Fruit fly (Drosophila melanogaster) whole organism, pupa: ENCODE results near the gene Mpv17.
A peak's percentile ranks its signal among the peaks of the same experiment; 100 is the strongest.

Experiments used
- CG10348 ChIP-seq: fragments of 200-800 bp; sonication (Bioruptor generic); IDR thresholded peaks from 2 replicates; pipeline ENCODE4 v1.3.6; 2022; ENCODE audit warnings: missing biosample characterization, missing genetic modification characterization
- CG12605 ChIP-seq: fragments of 200-800 bp; sonication (Bioruptor generic); IDR thresholded peaks from 2 replicates; pipeline ENCODE4 v1.3.6; 2022; ENCODE audit warnings: missing biosample characterization, missing genetic modification characterization
- CG13204 ChIP-seq: fragments of 200-800 bp; sonication (Bioruptor generic); optimal IDR thresholded peaks from 2 replicates; lab custom pipeline; 2018; ENCODE audit warnings: missing biosample characterization, mild to moderate bottlenecking, missing genetic modification characterization, moderate library complexity
- CG14655 ChIP-seq: fragments of 200-800 bp; sonication (Bioruptor generic); optimal IDR thresholded peaks from 3 replicates; lab custom pipeline; 2017; ENCODE audit warnings: mild to moderate bottlenecking, missing biosample characterization, missing genetic modification reagents, missing genetic modification characterization
- CG15710 ChIP-seq: fragments of 200-800 bp; sonication (Bioruptor generic); optimal IDR thresholded peaks from 2 replicates; lab custom pipeline; 2018; ENCODE audit warnings: missing biosample characterization, mild to moderate bottlenecking, missing genetic modification characterization, moderate library complexity
- CG17806 ChIP-seq: fragments of 200-800 bp; sonication (Bioruptor generic); optimal IDR thresholded peaks from 2 replicates; lab custom pipeline; 2018; ENCODE audit warnings: missing biosample characterization, mild to moderate bottlenecking, missing genetic modification characterization, moderate library complexity
- CG32121 ChIP-seq: fragments of 200-800 bp; sonication (Bioruptor generic); IDR thresholded peaks from 2 replicates; pipeline ENCODE4 v1.3.6; 2022; ENCODE audit warnings: missing biosample characterization, missing genetic modification characterization
- CG34367 ChIP-seq: fragments of 200-800 bp; sonication (Bioruptor generic); optimal IDR thresholded peaks from 2 replicates; lab custom pipeline; 2018; ENCODE audit warnings: missing biosample characterization, mild to moderate bottlenecking, missing genetic modification characterization
- CG4496 ChIP-seq: fragments of 200-800 bp; sonication (Bioruptor generic); IDR thresholded peaks from 3 replicates; pipeline ENCODE4 v1.3.6; 2022; ENCODE audit warnings: missing biosample characterization, missing genetic modification characterization
- CG8159 ChIP-seq: fragments of 200-800 bp; sonication (Bioruptor generic); optimal IDR thresholded peaks from 3 replicates; lab custom pipeline; 2018; ENCODE audit warnings: missing biosample characterization, mild to moderate bottlenecking, missing genetic modification characterization, moderate library complexity
- CG8301 ChIP-seq: fragments of 200-800 bp; sonication (Bioruptor generic); optimal IDR thresholded peaks from 2 replicates; lab custom pipeline; 2018; ENCODE audit warnings: missing biosample characterization, mild to moderate bottlenecking, missing genetic modification characterization
- CG9948 ChIP-seq: fragments of 200-800 bp; sonication (Bioruptor generic); optimal IDR thresholded peaks from 2 replicates; lab custom pipeline; 2018; ENCODE audit warnings: missing biosample characterization, mild to moderate bottlenecking, missing genetic modification characterization, moderate library complexity
- D1 ChIP-seq: fragments of 200-800 bp; sonication (Bioruptor generic); optimal IDR thresholded peaks from 2 replicates; lab custom pipeline; 2018; ENCODE audit warnings: missing biosample characterization, mild to moderate bottlenecking, missing genetic modification characterization, moderate library complexity
- EcR ChIP-seq: fragments of 200-800 bp; sonication (Bioruptor generic); optimal IDR thresholded peaks from 3 replicates; lab custom pipeline; 2019; ENCODE audit warnings: missing biosample characterization, missing genetic modification characterization, mild to moderate bottlenecking, moderate library complexity, missing genetic modification reagents
- Ets98B ChIP-seq: fragments of 200-800 bp; sonication (Bioruptor generic); IDR thresholded peaks from 2 replicates; pipeline ENCODE4 v1.3.6; 2022; ENCODE audit warnings: missing biosample characterization, missing genetic modification characterization
- Pif1A ChIP-seq: fragments of 200-800 bp; sonication (Bioruptor generic); optimal IDR thresholded peaks from 3 replicates; lab custom pipeline; 2016; ENCODE audit warnings: missing biosample characterization, missing genetic modification characterization
- Pif1B ChIP-seq: fragments of 200-800 bp; sonication (Bioruptor generic); optimal IDR thresholded peaks from 3 replicates; lab custom pipeline; 2016; ENCODE audit warnings: missing biosample characterization, missing genetic modification characterization
- Snoo ChIP-seq: fragments of 200-800 bp; sonication (Bioruptor generic); optimal IDR thresholded peaks from 3 replicates; lab custom pipeline; 2017; ENCODE audit warnings: missing biosample characterization, mild to moderate bottlenecking, missing genetic modification characterization, inconsistent platforms
- fd96Ca ChIP-seq: fragments of 200-800 bp; sonication (Bioruptor generic); IDR thresholded peaks from 3 replicates; pipeline ENCODE4 v1.3.6; 2022; ENCODE audit warnings: missing biosample characterization, missing genetic modification characterization
- gl ChIP-seq: fragments of 200-800 bp; sonication (Bioruptor generic); optimal IDR thresholded peaks from 2 replicates; lab custom pipeline; 2018; ENCODE audit warnings: missing biosample characterization, mild to moderate bottlenecking, missing genetic modification characterization
- rn ChIP-seq: fragments of 200-800 bp; sonication (Bioruptor generic); IDR thresholded peaks from 2 replicates; pipeline ENCODE4 v1.3.6; 2022; ENCODE audit warnings: missing biosample characterization, missing genetic modification characterization

Gene Mpv17

DNA sequence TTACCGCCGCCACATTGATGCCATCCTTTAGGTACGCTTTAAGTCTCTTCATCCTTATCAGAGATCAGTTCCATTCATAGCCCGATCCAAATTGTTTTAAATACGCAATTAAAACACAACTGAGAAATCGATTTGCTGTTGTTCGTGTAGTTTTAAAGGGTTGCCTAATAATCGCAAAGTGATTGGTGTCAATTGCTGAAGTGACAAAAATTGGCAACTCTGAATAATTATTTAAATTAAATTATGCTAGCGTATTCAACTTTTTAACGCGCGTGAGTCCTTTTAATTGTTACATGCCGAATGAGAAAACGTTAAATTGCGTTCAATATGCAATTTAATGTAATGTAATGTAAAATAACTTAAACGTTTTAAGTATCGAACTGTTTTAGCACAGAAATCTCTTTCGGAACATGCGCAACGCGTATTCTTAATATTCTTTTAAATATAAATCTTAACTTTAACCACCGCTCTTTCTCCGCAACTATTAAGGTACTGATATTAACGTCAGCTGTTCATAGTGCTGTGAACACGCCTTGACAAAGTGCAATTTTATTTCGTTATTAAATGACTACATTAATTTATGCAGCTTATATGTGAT, at the start of gene Mpv17:
TSS of gene Mpv17 (minus strand) at position 164 of the 598 bp plus-strand sequence.
- TF ChIP-seq Pif1B (peak; percentile 20), D1 (tag; lab: Kevin White, UChicago) (no peak)

DNA sequence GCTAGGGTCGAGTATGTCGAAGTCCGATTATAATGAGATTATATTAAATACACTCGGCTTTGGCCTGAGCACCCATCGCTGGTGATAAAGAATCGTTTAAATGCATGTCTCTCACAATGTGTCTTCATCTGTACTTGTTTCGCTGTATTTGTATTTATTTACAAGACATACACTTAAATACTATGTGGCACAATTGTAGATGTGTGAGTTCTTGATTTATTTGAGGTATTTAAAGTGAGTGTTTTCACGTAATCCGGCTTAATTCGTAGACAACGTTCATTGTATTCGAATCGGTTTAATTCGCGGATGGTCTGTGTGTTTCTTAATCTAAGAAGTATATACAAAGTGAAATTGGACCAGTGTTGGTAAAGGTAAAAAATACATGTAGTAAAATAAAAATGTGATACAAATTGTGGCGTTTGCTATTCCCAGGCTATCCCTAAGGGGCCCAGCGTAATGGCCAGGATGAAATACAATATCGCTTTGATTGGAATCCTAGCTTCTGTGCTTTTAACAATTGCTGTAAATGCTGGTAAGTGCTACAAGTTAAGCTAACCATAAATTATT, 35.6 kb upstream of the Mpv17 start, which contains the start of gene Zyx:
TSS of gene Zyx (minus strand) at position 350 of the 567 bp plus-strand sequence.
- no peak for TF ChIP-seq CG4496 (GFP tag; lab: Robert Waterston, UW)
- TF ChIP-seq fd96Ca (GFP tag; lab: Robert Waterston, UW): no peak
- TF ChIP-seq rn (GFP tag; lab: Robert Waterston, UW): no peak
- TF ChIP-seq Pif1B: no peak
- TF ChIP-seq CG8301 (tag; lab: Kevin White, UChicago): no peak
- TF ChIP-seq gl (tag; lab: Kevin White, UChicago): no peak
- no peak for TF ChIP-seq CG8159
- no peak for TF ChIP-seq CG14655 (GFP tag; lab: Kevin White, UChicago)
- no peak for TF ChIP-seq Snoo (tag; lab: Kevin White, UChicago)
- no peak for TF ChIP-seq CG15710 (tag; lab: Kevin White, UChicago)
- no peak for TF ChIP-seq CG9948 (tag; lab: Kevin White, UChicago)
- TF ChIP-seq Pif1A (GFP tag; lab: Kevin White, UChicago): no peak
- no peak for TF ChIP-seq Ets98B (GFP tag; lab: Robert Waterston, UW)
- no peak for TF ChIP-seq CG34367 (tag; lab: Kevin White, UChicago)
- no peak for TF ChIP-seq D1 (tag; lab: Kevin White, UChicago)
- no peak for TF ChIP-seq EcR (GFP tag; lab: Kevin White, UChicago)
- no peak for TF ChIP-seq CG13204 (GFP tag; lab: Kevin White, UChicago)
- TF ChIP-seq CG10348 (GFP tag; lab: Robert Waterston, UW): no peak

- TF ChIP-seq EcR (GFP tag; lab: Kevin White, UChicago) (no peak), CG32121 (GFP tag; lab: Robert Waterston, UW) (no peak), gl (tag; lab: Kevin White, UChicago) (no peak), CG12605 (no peak), CG10348 (GFP tag; lab: Robert Waterston, UW) (no peak), CG17806 (no peak), D1 (tag; lab: Kevin White, UChicago) (no peak), CG9948 (tag; lab: Kevin White, UChicago) (no peak), Pif1A (GFP tag; lab: Kevin White, UChicago) (no peak), CG15710 (tag; lab: Kevin White, UChicago) (no peak), Snoo (tag; lab: Kevin White, UChicago) (no peak), CG14655 (GFP tag; lab: Kevin White, UChicago) (no peak), Ets98B (GFP tag; lab: Robert Waterston, UW) (no peak)
Measured at dm6 chr4:1064219-1064618, 35.1 kb upstream of the Mpv17 start.

DNA sequence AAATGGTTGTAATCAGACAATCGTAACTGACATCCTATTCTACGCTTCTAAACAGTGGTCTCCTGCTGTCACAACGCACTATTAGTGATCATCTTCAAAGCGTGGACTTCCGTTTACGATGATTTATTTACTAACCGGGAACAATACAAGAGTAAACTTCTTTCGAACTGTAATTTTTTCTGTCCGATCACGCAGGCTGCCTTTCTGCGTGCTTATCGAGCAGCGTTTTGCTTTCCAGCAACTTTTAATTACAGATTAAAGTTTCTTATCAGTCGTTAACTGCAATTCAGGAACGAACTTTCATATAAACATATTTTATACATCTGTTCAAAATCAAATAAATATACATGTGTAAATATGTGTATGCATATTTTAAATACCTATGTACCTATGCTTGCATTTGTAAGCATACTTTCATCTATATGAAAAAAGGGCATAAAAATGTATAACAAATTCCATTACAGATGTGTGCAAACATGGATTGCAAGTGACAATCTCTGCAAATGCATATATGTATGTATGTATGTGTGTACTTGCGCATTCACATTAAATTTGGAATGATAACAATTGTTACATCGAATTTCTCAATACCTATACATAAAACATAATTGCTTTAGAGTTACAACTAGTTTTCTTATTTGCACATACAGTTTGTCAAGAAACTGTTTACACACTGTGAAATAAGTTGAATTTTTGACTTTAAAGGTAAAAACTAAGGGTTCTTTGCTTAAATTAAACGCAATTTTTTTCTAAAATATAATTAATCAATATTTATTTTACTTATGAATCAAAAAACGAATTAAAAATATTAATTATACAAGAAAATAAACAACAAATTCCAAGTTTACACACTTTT, 34.0 kb upstream of the Mpv17 start:
- TF ChIP-seq CG8159 (no peak), D1 (tag; lab: Kevin White, UChicago) (no peak), CG34367 (tag; lab: Kevin White, UChicago) (no peak), CG14655 (GFP tag; lab: Kevin White, UChicago) (no peak), CG32121 (GFP tag; lab: Robert Waterston, UW) (no peak), Pif1A (GFP tag; lab: Kevin White, UChicago) (no peak), CG8301 (tag; lab: Kevin White, UChicago) (no peak), gl (tag; lab: Kevin White, UChicago) (no peak), Snoo (tag; lab: Kevin White, UChicago) (no peak), CG12605 (no peak), CG13204 (GFP tag; lab: Kevin White, UChicago) (no peak), CG10348 (GFP tag; lab: Robert Waterston, UW) (no peak), EcR (GFP tag; lab: Kevin White, UChicago) (no peak)

DNA sequence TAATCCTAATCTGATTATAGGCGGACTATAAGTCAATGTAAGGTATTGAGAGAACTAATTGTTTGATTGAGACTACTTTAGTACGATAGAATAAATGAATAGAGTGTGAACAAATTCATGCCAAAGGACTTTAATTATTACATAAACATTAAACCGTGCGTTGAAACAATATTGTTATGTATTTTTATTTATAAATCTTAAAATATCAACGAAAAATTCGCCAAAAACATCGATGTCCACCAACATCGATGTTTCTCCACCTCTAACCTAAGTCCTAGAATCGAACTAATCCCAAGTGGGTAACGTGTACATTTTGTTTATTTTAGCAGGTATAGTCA, 31.9 kb upstream of the Mpv17 start:
- TF ChIP-seq gl (tag; lab: Kevin White, UChicago) (no peak), CG12605 (no peak), CG8301 (tag; lab: Kevin White, UChicago) (no peak), Snoo (tag; lab: Kevin White, UChicago) (no peak), fd96Ca (GFP tag; lab: Robert Waterston, UW) (no peak), CG32121 (GFP tag; lab: Robert Waterston, UW) (no peak), CG34367 (tag; lab: Kevin White, UChicago) (no peak), rn (GFP tag; lab: Robert Waterston, UW) (no peak), D1 (tag; lab: Kevin White, UChicago) (no peak), CG10348 (GFP tag; lab: Robert Waterston, UW) (no peak), CG14655 (GFP tag; lab: Kevin White, UChicago) (no peak), CG9948 (tag; lab: Kevin White, UChicago) (no peak), Ets98B (GFP tag; lab: Robert Waterston, UW) (no peak), CG13204 (GFP tag; lab: Kevin White, UChicago) (no peak), EcR (GFP tag; lab: Kevin White, UChicago) (no peak), Pif1B (no peak), CG17806 (no peak), CG15710 (tag; lab: Kevin White, UChicago) (no peak), CG4496 (GFP tag; lab: Robert Waterston, UW) (no peak)
